Fruit fly (Drosophila melanogaster): ENCODE results near the gene Sfp24Bc.

dm6 chr2L:3621604-3622003, 48.8 kb downstream of the Sfp24Bc start, which contains the start of gene CG15418:
- TF ChIP-seq h (optimal IDR thresholded peaks at IDR 0.05) = no peak
- no peak for TF ChIP-seq psq (optimal IDR thresholded peaks at IDR 0.05)
- no peak for TF ChIP-seq Sin3A (optimal IDR thresholded peaks at IDR 0.05)
- no peak for TF ChIP-seq insv (optimal IDR thresholded peaks at IDR 0.05)
- TF ChIP-seq ttk (optimal IDR thresholded peaks at IDR 0.05) = no peak
- TF ChIP-seq Myc (optimal IDR thresholded peaks at IDR 0.05) = no peak
